Fruit fly (Drosophila melanogaster) whole organism, wandering third instar larva: ENCODE measurements around the gene Agpat3.

Experiments
- Abd-B ChIP-seq: fragments of >200 bp; optimal IDR thresholded peaks from 2 replicates; lab custom pipeline; 2017; ENCODE audit warnings: missing biosample characterization, missing genetic modification characterization
- CG32264 ChIP-seq: fragments of 200-800 bp; sonication (Bioruptor generic); optimal IDR thresholded peaks from 2 replicates; lab custom pipeline; 2016; ENCODE audit warnings: missing biosample characterization, missing genetic modification characterization
- CG9705 ChIP-seq: fragments of 200-800 bp; sonication (Bioruptor generic); optimal IDR thresholded peaks from 2 replicates; lab custom pipeline; 2018; ENCODE audit warnings: missing biosample characterization, mild to moderate bottlenecking, missing genetic modification characterization
- CrebA ChIP-seq: fragments of 200-800 bp; sonication (Bioruptor generic); optimal IDR thresholded peaks from 2 replicates; lab custom pipeline; 2016; ENCODE audit warnings: missing biosample characterization, mild to moderate bottlenecking, missing genetic modification characterization, borderline replicate concordance
- Dfd ChIP-seq: fragments of >200 bp; optimal IDR thresholded peaks from 2 replicates; lab custom pipeline; 2017; ENCODE audit warnings: missing biosample characterization, missing genetic modification characterization
- Dif ChIP-seq: fragments of 200-275, 200-300 bp; sonication (Bioruptor generic); optimal IDR thresholded peaks from 2 replicates; lab custom pipeline; 2018; ENCODE audit warnings: missing biosample characterization, missing genetic modification characterization; ENCODE audit not compliant: partially characterized antibody
- GATAd ChIP-seq: sonication (Bioruptor generic); optimal IDR thresholded peaks from 2 replicates; lab custom pipeline; 2016; ENCODE audit warnings: missing biosample characterization, missing genetic modification characterization
- HLH106 ChIP-seq: fragments of 200-800 bp; optimal IDR thresholded peaks from 3 replicates; lab custom pipeline; 2019; ENCODE audit warnings: missing biosample characterization, mild to moderate bottlenecking, missing genetic modification characterization, moderate library complexity
- Hnf4 ChIP-seq: fragments of 200-800 bp; sonication (Bioruptor generic); optimal IDR thresholded peaks from 2 replicates; lab custom pipeline; 2016; ENCODE audit warnings: missing biosample characterization, mild to moderate bottlenecking, missing genetic modification characterization
- Hr78 ChIP-seq: fragments of >200 bp; optimal IDR thresholded peaks from 2 replicates; lab custom pipeline; 2017; ENCODE audit warnings: missing biosample characterization, missing genetic modification characterization
- Hr83 ChIP-seq: fragments of 200-300 bp; sonication (Bioruptor generic); optimal IDR thresholded peaks from 2 replicates; lab custom pipeline; 2016; ENCODE audit warnings: missing biosample characterization, mild to moderate bottlenecking, missing genetic modification characterization, moderate library complexity; ENCODE audit not compliant: poor library complexity, severe bottlenecking
- Jra ChIP-seq: sonication (Bioruptor generic); optimal IDR thresholded peaks from 2 replicates; lab custom pipeline; 2016; ENCODE audit warnings: missing biosample characterization, missing genetic modification characterization
- Mio ChIP-seq: sonication (Bioruptor generic); optimal IDR thresholded peaks from 2 replicates; lab custom pipeline; 2016; ENCODE audit warnings: missing biosample characterization, missing genetic modification characterization
- Myc ChIP-seq: fragments of >200 bp; optimal IDR thresholded peaks from 2 replicates; lab custom pipeline; 2017
- N ChIP-seq: fragments of >200 bp; optimal IDR thresholded peaks from 2 replicates; lab custom pipeline; 2018; ENCODE audit warnings: missing biosample characterization, missing external identifiers, missing genetic modification characterization
- OdsH ChIP-seq: fragments of 200-800 bp; sonication (Bioruptor generic); optimal IDR thresholded peaks from 2 replicates; lab custom pipeline; 2016; ENCODE audit warnings: missing biosample characterization, mild to moderate bottlenecking, missing genetic modification characterization
- Rel ChIP-seq, 2 experiments: fragments of 200-800 bp; sonication (Bioruptor generic) in 1 of 2; optimal IDR thresholded peaks; 2 replicates in 1 of 2; 3 replicates in 1 of 2; lab custom pipeline; 2016 to 2019; ENCODE audit warnings: mild to moderate bottlenecking in 2 of 2, missing biosample characterization in 2 of 2, missing genetic modification characterization in 2 of 2, moderate library complexity in 1 of 2
- Sp1 ChIP-seq: fragments of 200-800 bp; sonication (Bioruptor generic); optimal IDR thresholded peaks from 3 replicates; lab custom pipeline; 2019; ENCODE audit warnings: missing biosample characterization, mild to moderate bottlenecking, missing genetic modification characterization, moderate library complexity
- Vsx2 ChIP-seq: fragments of 200-300, 225-300 bp; sonication (Bioruptor generic); optimal IDR thresholded peaks from 2 replicates; lab custom pipeline; 2018; ENCODE audit warnings: missing biosample characterization, missing genetic modification characterization; ENCODE audit not compliant: partially characterized antibody
- br ChIP-seq: fragments of 200-800 bp; sonication (Bioruptor generic); optimal IDR thresholded peaks from 2 replicates; lab custom pipeline; 2016; ENCODE audit warnings: missing biosample characterization, missing genetic modification characterization
- brk ChIP-seq: fragments of 200-800 bp; sonication (Bioruptor generic); optimal IDR thresholded peaks from 2 replicates; lab custom pipeline; 2016; ENCODE audit warnings: missing biosample characterization, mild to moderate bottlenecking, missing genetic modification characterization
- dl ChIP-seq, 2 experiments: fragments of 175-275, 200-275 bp in 1 of 2; fragments of 200-275 bp in 1 of 2; sonication (Bioruptor generic); optimal IDR thresholded peaks; lab custom pipeline; 2018; ENCODE audit warnings: mild to moderate bottlenecking in 2 of 2, missing biosample characterization in 2 of 2, missing genetic modification characterization in 2 of 2, moderate library complexity in 2 of 2; ENCODE audit not compliant: partially characterized antibody in 2 of 2, insufficient read depth in 1 of 2
- dmrt93B ChIP-seq: fragments of 200-800 bp; sonication (Bioruptor generic); optimal IDR thresholded peaks from 2 replicates; lab custom pipeline; 2018; ENCODE audit warnings: missing biosample characterization, mild to moderate bottlenecking, missing genetic modification characterization
- dsf ChIP-seq: sonication (Bioruptor generic); optimal IDR thresholded peaks from 2 replicates; lab custom pipeline; 2016; ENCODE audit warnings: missing biosample characterization, missing genetic modification characterization, borderline replicate concordance
- ey ChIP-seq: fragments of 200-800 bp; sonication (Bioruptor generic); optimal IDR thresholded peaks from 2 replicates; lab custom pipeline; 2016; ENCODE audit warnings: missing biosample characterization, missing genetic modification characterization
- foxo ChIP-seq, 2 experiments: fragments of 200-800 bp; sonication (Bioruptor generic); optimal IDR thresholded peaks; 2 replicates in 1 of 2; 3 replicates in 1 of 2; lab custom pipeline; 2016 to 2017; ENCODE audit warnings: missing biosample characterization in 2 of 2, missing genetic modification characterization in 2 of 2
- fru ChIP-seq: fragments of 200-800 bp; sonication (Bioruptor generic); optimal IDR thresholded peaks from 3 replicates; lab custom pipeline; 2016; ENCODE audit warnings: missing biosample characterization, mild to moderate bottlenecking, missing genetic modification characterization
- h ChIP-seq: fragments of 200-800 bp; sonication (Bioruptor generic); optimal IDR thresholded peaks from 3 replicates; lab custom pipeline; 2016; ENCODE audit warnings: missing biosample characterization, mild to moderate bottlenecking, missing genetic modification characterization
- jim ChIP-seq: fragments of 175-275, 200-325 bp; sonication (Bioruptor generic); optimal IDR thresholded peaks from 2 replicates; lab custom pipeline; 2016; ENCODE audit warnings: missing biosample characterization, mild to moderate bottlenecking, missing genetic modification characterization
- lola ChIP-seq: fragments of >200 bp; optimal IDR thresholded peaks from 2 replicates; lab custom pipeline; 2017; ENCODE audit warnings: missing biosample characterization, missing genetic modification characterization
- pan ChIP-seq: fragments of >200 bp; optimal IDR thresholded peaks from 2 replicates; lab custom pipeline; 2017
- psq ChIP-seq: fragments of 200-800 bp; sonication (Bioruptor generic); optimal IDR thresholded peaks from 3 replicates; lab custom pipeline; 2017; ENCODE audit warnings: missing biosample characterization, mild to moderate bottlenecking, missing genetic modification characterization, moderate library complexity
- rgr ChIP-seq: fragments of 200-800 bp; sonication (Bioruptor generic); optimal IDR thresholded peaks from 3 replicates; lab custom pipeline; 2016; ENCODE audit warnings: missing biosample characterization, mild to moderate bottlenecking, missing genetic modification characterization
- sage ChIP-seq: fragments of 200-800 bp; sonication (Bioruptor generic); optimal IDR thresholded peaks from 2 replicates; lab custom pipeline; 2016; ENCODE audit warnings: missing biosample characterization, mild to moderate bottlenecking, missing genetic modification characterization
- sv ChIP-seq: fragments of 200-800 bp; sonication (Bioruptor generic); optimal IDR thresholded peaks from 3 replicates; lab custom pipeline; 2016; ENCODE audit warnings: missing biosample characterization, missing genetic modification characterization
- tai ChIP-seq: sonication (Bioruptor generic); optimal IDR thresholded peaks from 2 replicates; lab custom pipeline; 2016; ENCODE audit warnings: missing biosample characterization, missing genetic modification characterization
- usp ChIP-seq: fragments of >200 bp; optimal IDR thresholded peaks from 2 replicates; lab custom pipeline; 2017; ENCODE audit warnings: missing biosample characterization, missing genetic modification characterization
- woc ChIP-seq: sonication (Bioruptor generic); optimal IDR thresholded peaks from 2 replicates; lab custom pipeline; 2016; ENCODE audit warnings: missing biosample characterization, mild to moderate bottlenecking, missing genetic modification characterization

The Agpat3 gene

DNA sequence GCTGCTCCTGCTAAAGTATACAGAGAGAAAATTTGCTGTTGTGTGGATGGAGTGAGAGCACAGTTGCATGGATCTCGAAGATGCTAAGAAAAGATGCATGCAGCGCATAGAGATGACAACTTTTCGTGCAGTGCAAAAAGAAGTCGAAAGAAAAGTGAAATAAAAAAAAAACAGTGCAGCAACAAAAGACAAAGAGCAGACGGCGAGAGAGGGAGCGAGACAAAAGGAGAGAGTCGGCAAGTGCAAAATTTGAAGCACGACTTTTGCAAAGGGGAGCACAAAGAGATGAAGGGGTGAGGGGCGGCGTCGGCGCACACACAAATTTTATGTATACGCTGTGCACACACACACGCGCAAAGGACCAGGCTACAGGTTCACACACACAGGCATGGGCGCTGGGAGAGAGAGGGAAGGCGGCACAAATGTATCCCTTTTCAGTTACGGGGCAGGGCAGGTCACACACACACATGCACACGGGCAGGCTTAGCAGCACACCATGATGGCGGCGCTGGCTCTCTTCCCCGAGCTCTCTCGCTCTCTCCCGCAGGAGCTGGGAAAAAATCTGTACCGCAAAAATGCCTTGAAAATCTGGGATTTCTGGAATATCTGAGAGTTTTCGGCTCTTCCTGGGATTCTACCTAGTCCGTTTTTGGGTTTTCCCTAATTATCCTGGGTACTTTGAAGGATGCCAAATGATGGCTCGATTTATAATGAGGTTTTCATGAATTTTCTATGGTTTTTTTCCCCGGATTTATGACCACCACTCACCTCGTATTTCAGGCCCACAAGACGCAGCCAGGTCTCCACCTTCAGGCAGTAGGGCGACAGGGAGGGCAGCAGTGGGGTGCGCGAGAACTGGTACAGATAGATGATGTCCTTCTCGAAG lies 24.7 kb upstream of the Agpat3 start (continued):
- no peak for TF ChIP-seq jim (GFP tag; lab: Kevin White, UChicago)

DNA sequence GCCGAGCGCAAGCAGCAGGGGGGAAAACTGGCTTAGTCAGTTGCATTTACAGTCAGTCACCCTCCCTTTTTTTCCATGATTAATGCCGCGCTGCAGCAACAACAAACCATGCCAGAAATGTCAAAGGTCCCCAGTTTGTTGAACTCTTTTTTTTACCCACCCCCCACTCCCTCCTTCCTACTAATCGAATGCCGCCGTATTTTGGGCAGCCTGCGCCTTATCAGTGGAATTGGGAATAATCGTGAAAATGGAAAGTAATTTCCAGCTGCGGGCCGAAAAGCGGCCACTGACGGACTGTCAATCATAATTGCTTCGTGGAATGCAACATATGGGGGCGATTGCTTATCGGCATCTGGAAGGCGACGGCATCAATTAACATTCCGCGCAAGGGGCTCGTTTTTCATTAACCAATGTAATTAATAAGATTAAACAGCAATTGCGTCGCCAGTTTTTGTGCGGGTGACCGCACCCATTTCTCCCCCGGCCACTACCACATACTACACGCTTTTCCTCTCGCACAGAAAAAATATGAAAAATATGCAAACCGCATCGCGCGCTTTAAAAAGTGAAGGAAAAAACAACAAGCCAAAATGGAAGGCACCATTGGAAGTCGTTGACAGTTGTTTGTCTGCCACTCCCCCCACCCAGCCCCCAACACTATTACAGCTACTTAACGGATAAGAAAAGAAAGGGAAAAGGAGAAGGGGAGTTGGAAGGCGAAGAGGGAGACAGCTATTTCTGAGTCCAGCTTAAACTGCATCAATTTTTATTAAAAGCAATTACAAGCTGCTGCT lies 23.9 kb upstream of the Agpat3 start:
- TF ChIP-seq Rel (GFP tag; optimal IDR thresholded peaks at IDR 0.05; lab: Kevin White, UChicago) (no peak), Rel (tag; optimal IDR thresholded peaks at IDR 0.05; lab: Kevin White, UChicago) (peak; percentile 19), Dif (peak; percentile 1), OdsH (GFP tag; lab: Kevin White, UChicago) (no peak)

- TF ChIP-seq Dif, result peak; percentile 5
- peak; percentile 78 for TF ChIP-seq dsf (GFP tag; lab: Kevin White, UChicago)
- peak; percentile 60 for TF ChIP-seq Jra
- TF ChIP-seq Rel (GFP tag; optimal IDR thresholded peaks at IDR 0.05; lab: Kevin White, UChicago), result no peak
- TF ChIP-seq Rel (tag; optimal IDR thresholded peaks at IDR 0.05; lab: Kevin White, UChicago), result no peak
- TF ChIP-seq sv (GFP tag; lab: Kevin White, UChicago), result no peak
- TF ChIP-seq lola, result no peak
- TF ChIP-seq dl (GFP tag; optimal IDR thresholded peaks at IDR 0.05; lab: Kevin White, UChicago; ENCODE audit: insufficient read depth in 1 of 2, partially characterized antibody in 2 of 2), result peak; percentile 38 to 76
- peak; percentile 54 for TF ChIP-seq OdsH (GFP tag; lab: Kevin White, UChicago)
- TF ChIP-seq Dfd, result no peak
- no peak for TF ChIP-seq N
- no peak for TF ChIP-seq Mio
- TF ChIP-seq jim (GFP tag; lab: Kevin White, UChicago), result peak; percentile 76
- TF ChIP-seq woc (GFP tag; lab: Kevin White, UChicago), result peak; percentile 6
- no peak for TF ChIP-seq usp (GFP tag; lab: Kevin White, UChicago)
- peak; percentile 70 for TF ChIP-seq rgr
- peak; percentile 45 for TF ChIP-seq h (GFP tag; lab: Kevin White, UChicago)
- peak; percentile 44 for TF ChIP-seq ey (GFP tag; lab: Kevin White, UChicago)
- peak; percentile 96 for TF ChIP-seq Hr83 (GFP tag; lab: Kevin White, UChicago)
- TF ChIP-seq dmrt93B (GFP tag; lab: Kevin White, UChicago), result peak; percentile 41
- peak; percentile 31 for TF ChIP-seq GATAd (GFP tag; lab: Kevin White, UChicago)
- TF ChIP-seq Hr78 (GFP tag; lab: Kevin White, UChicago), result no peak
- TF ChIP-seq CG9705 (GFP tag; lab: Kevin White, UChicago), result peak; percentile 60
- TF ChIP-seq foxo (GFP tag; optimal IDR thresholded peaks at IDR 0.05; lab: Kevin White, UChicago), result peak in 1 of 2 experiments; percentile 66
- peak; percentile 45 for TF ChIP-seq fru (GFP tag; lab: Kevin White, UChicago)
- peak; percentile 70 for TF ChIP-seq Hnf4 (GFP tag; lab: Kevin White, UChicago)
- TF ChIP-seq pan (lab: Kevin White, UChicago), result no peak
- peak; percentile 1 for TF ChIP-seq Vsx2
- no peak for TF ChIP-seq Myc (lab: Kevin White, UChicago)
- no peak for TF ChIP-seq tai (GFP tag; lab: Kevin White, UChicago)
- TF ChIP-seq brk, result no peak
- TF ChIP-seq br, result peak; percentile 62
- no peak for TF ChIP-seq CrebA (GFP tag; lab: Kevin White, UChicago)
- peak; percentile 63 for TF ChIP-seq Sp1 (GFP tag; lab: Kevin White, UChicago)
- peak; percentile 36 for TF ChIP-seq psq
- no peak for TF ChIP-seq sage (GFP tag; lab: Kevin White, UChicago)
- peak; percentile 9 for TF ChIP-seq CG32264 (GFP tag; lab: Kevin White, UChicago)
- peak; percentile 47 for TF ChIP-seq HLH106 (tag; lab: Kevin White, UChicago)
- no peak for TF ChIP-seq Abd-B (GFP tag; lab: Kevin White, UChicago)
- TF ChIP-seq, all 38 proteins: peak for 23
Measured at dm6 chr3L:16408609-16409439, 23.1 kb upstream of the Agpat3 start.
